Worm (Caenorhabditis elegans): ENCODE results near the gene F59B2.9.

The F59B2.9 gene

DNA sequence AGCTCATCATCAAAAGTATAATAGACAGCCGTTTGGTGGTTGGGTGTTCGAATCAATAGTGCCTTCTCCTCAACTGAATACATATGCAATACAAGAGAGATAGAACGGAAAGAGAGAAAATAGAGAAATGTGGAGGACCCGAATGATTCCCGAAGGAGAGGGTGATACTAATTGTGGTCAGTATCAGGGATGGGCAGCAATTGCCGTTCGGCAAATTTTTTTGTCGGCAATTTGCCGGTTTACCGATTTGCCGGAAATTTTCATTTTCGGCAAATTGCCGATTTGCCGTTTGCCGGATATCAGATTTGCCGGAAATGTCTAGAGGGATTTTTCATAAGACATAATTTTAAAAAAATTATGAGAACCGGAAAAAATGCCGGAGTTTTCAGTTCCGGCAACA lies at the start of gene F59B2.9:
Gene F59B2.9 (minus strand): TSS at position 101 of the 400 bp plus-strand sequence.
- TF ChIP-seq unc-3 (GFP tag; conservative IDR thresholded peaks at IDR 0.05) = no peak
- TF ChIP-seq unc-3 (tag; optimal IDR thresholded peaks at IDR 0.05) = no peak
- no peak for TF ChIP-seq Y22D7AL.16 (tag; optimal IDR thresholded peaks at IDR 0.05)
- no peak for TF ChIP-seq ztf-16 (tag; optimal IDR thresholded peaks at IDR 0.05)
- TF ChIP-seq che-1 (tag; optimal IDR thresholded peaks at IDR 0.05) = no peak
- peak; percentile 9 for TF ChIP-seq ceh-48 (tag; optimal IDR thresholded peaks at IDR 0.05)
- no peak for TF ChIP-seq nhr-11 (tag; optimal IDR thresholded peaks at IDR 0.05)

DNA sequence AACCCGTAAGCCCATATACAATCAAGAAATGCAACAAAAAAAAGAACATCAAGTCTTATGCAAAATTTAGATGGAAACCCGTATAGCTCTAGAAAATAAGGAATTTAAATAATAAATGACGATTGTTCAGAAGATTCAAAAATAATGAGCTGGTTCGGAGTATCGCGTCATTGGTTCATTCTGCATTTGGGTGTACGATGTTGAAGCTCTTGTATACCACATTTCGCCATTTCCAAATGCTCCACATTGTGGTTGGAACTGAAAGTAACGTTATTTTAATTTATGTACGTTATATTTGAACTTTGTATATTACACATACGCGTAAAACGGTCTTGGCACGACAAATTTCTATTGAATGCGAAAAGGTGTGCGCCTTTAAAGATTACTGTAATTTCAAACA lies 48.1 kb upstream of the F59B2.9 start:
- no peak for TF ChIP-seq fax-1 (tag; optimal IDR thresholded peaks at IDR 0.05)
- no peak for TF ChIP-seq F13H6.1 (tag; optimal IDR thresholded peaks at IDR 0.05)

DNA sequence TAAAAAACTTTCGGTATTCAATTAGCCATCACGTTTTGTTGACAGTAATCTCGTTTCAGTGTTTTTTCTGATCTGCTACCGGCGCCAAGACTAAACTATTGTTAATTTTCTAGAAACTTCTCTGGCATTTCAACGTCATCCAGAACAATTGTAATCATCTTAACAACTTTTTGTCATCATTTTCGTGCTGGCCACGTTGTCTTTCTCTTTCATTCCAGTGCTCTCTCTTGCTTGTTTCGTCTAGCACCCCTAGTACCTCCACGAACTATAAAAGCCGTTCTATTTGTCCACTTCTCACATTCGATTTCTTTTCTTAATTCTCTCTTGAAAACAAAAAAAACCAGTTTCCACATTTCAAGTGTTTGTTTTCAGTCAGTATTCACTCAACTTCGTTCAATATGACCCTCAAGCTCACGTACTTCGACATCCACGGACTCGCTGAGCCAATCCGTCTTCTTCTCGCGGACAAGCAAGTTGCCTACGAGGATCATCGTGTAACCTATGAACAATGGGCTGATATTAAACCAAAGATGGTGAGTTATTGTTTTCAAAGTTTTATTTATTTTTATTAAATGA lies 46.8 kb upstream of the F59B2.9 start, which contains the start of gene gst-1:
Gene gst-1 (plus strand): TSS at position 373 of the 576 bp plus-strand sequence.
- TF ChIP-seq hlh-30 (tag; optimal IDR thresholded peaks at IDR 0.05; ENCODE audit: insufficient read depth) (no peak), pha-4 (tag; optimal IDR thresholded peaks at IDR 0.05) (no peak), C38D4.7 (GFP tag; optimal IDR thresholded peaks at IDR 0.05) (no peak), odd-2 (tag; optimal IDR thresholded peaks at IDR 0.05) (no peak), syd-9 (tag; optimal IDR thresholded peaks at IDR 0.05) (no peak), unc-86 (tag; optimal IDR thresholded peaks at IDR 0.05) (no peak), ceh-14 (tag; optimal IDR thresholded peaks at IDR 0.05) (no peak), tbx-7 (tag; optimal IDR thresholded peaks at IDR 0.05) (no peak), ceh-30 (tag; optimal IDR thresholded peaks at IDR 0.05) (no peak), unc-55 (GFP tag; optimal IDR thresholded peaks at IDR 0.05) (no peak), hlh-8 (tag; optimal IDR thresholded peaks at IDR 0.05) (no peak), pros-1 (tag; optimal IDR thresholded peaks at IDR 0.05) (no peak), mec-3 (tag; optimal IDR thresholded peaks at IDR 0.05; ENCODE audit: borderline replicate concordance) (no peak), elt-2 (tag; optimal IDR thresholded peaks at IDR 0.05) (no peak), fax-1 (tag; optimal IDR thresholded peaks at IDR 0.05) (no peak), dmd-4 (tag; optimal IDR thresholded peaks at IDR 0.05; ENCODE audit: borderline replicate concordance) (no peak), hlh-6 (tag; optimal IDR thresholded peaks at IDR 0.05) (no peak), pax-1 (tag; optimal IDR thresholded peaks at IDR 0.05) (no peak), hlh-15 (tag; optimal IDR thresholded peaks at IDR 0.05) (no peak)

DNA sequence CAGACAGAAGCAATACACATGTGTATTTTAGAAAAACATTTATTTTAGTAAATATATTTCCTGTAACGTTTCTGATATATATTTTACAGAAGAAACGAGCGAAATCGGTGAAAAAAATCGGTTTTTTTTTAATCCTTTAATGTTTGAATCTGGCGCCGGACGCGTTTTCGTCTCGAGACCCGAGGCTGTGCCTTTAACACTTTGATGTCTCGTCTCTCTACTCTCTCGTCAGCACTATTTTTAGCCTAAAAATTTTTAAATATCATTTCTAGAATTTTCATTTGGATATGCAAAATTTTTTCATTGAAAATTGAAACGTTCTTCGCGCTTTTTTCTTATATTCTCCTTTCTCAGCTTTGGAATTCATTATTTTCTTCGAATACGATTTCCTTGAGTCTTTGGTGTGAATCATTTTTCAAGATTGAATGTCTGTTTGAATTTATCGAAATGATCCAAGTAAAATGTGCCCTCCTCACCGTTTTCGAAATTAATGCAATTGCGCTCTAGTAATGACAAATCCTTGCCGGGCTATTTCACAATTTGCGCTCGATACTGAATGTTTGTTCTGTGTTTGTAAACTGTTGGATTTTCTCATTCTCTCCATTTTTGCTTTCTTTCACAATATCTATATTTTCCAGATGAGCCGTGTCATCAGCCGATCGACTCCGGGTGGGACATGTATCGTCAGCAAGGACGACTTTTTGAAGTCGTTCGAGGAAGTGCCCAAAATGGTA lies 42.4 kb upstream of the F59B2.9 start, which contains the start of gene cls-2:
Gene cls-2 (plus strand): TSS at position 635 of the 734 bp plus-strand sequence.
- peak; percentile 8 for TF ChIP-seq unc-42 (tag; optimal IDR thresholded peaks at IDR 0.05)
- no peak for TF ChIP-seq T23F11.4 (GFP tag; optimal IDR thresholded peaks at IDR 0.05)

DNA sequence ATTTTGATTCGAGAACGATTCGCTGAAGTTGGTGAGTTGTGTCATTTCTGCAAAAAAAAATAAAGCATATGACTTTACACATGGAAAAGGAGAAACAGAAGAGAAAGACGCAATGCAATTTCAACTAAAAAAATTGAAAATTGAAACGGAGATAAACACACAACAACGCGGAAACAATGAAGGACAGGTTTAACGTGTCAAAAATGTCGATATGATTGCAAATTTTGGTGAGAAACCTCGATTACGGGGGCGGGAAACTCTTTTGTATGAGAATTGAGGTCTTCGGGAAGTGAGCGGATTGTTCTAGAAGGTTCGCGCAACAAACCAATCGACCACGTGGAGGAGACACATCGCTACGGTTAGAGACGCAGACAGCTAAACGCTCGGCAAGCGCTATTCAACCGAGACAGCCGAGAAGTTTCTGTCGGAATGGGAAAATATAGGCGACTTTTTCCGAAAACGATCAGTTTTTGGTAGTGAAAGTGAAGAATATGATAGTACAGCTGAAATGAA lies 41.6 kb upstream of the F59B2.9 start, which contains the start of gene R107.5:
Gene R107.5 (minus strand): TSS at position 51 of the 513 bp plus-strand sequence.
- TF ChIP-seq syd-9 (tag; optimal IDR thresholded peaks at IDR 0.05) (peak; percentile 87), ceh-30 (tag; optimal IDR thresholded peaks at IDR 0.05) (peak; percentile 91), che-1 (tag; optimal IDR thresholded peaks at IDR 0.05) (no peak), C08G9.2 (tag; optimal IDR thresholded peaks at IDR 0.05) (peak; percentile 42), F13H6.1 (tag; optimal IDR thresholded peaks at IDR 0.05) (no peak), ceh-22 (tag; optimal IDR thresholded peaks at IDR 0.05) (peak; percentile 30), ref-2 (tag; optimal IDR thresholded peaks at IDR 0.05) (peak; percentile 95), fkh-6 (tag; optimal IDR thresholded peaks at IDR 0.05) (no peak), K02D7.2 (tag; optimal IDR thresholded peaks at IDR 0.05) (peak; percentile 15), ceh-45 (GFP tag; IDR thresholded peaks at IDR 0.05) (no peak), zip-5 (tag; optimal IDR thresholded peaks at IDR 0.05) (no peak), nfya-1 (tag; optimal IDR thresholded peaks at IDR 0.05) (peak; percentile 94), sox-4 (tag; optimal IDR thresholded peaks at IDR 0.05) (no peak), tbx-7 (tag; optimal IDR thresholded peaks at IDR 0.05) (no peak), unc-86 (tag; optimal IDR thresholded peaks at IDR 0.05) (peak; percentile 57), ztf-16 (tag; optimal IDR thresholded peaks at IDR 0.05) (peak; percentile 42), sdc-2 (tag; optimal IDR thresholded peaks at IDR 0.05) (peak; percentile 8), ceh-9 (tag; optimal IDR thresholded peaks at IDR 0.05) (no peak), unc-55 (GFP tag; optimal IDR thresholded peaks at IDR 0.05) (peak; percentile 97), nhr-232 (tag; optimal IDR thresholded peaks at IDR 0.05) (no peak), pha-2 (tag; optimal IDR thresholded peaks at IDR 0.05) (peak; percentile 28), lin-11 (tag; optimal IDR thresholded peaks at IDR 0.05) (no peak), elt-2 (tag; optimal IDR thresholded peaks at IDR 0.05) (peak; percentile 29)
